Worm (Caenorhabditis elegans): Measurements from ENCODE around the gene mtss-1.

Gene mtss-1

ce11 chrIII:8731973-8732372 lies 36.1 kb upstream of the mtss-1 start:
- TF ChIP-seq somi-1 (GFP tag; optimal IDR thresholded peaks at IDR 0.05) = peak; percentile 8
- no peak for TF ChIP-seq egl-44 (GFP tag; IDR thresholded peaks at IDR 0.05)
- peak; percentile 49; the same call in 1 of the 2 replicates for TF ChIP-seq C06A6.2 (GFP tag; conservative IDR thresholded peaks at IDR 0.05)

ce11 chrIII:8733237-8733636 lies 34.9 kb upstream of the mtss-1 start:
- no peak for TF ChIP-seq rec-8 (tag; optimal IDR thresholded peaks at IDR 0.05)
- TF ChIP-seq somi-1 (GFP tag; optimal IDR thresholded peaks at IDR 0.05) = peak; percentile 26
- peak; percentile 70 for TF ChIP-seq pha-4 (tag; optimal IDR thresholded peaks at IDR 0.05)
- TF ChIP-seq cebp-1 (GFP tag; IDR thresholded peaks at IDR 0.05) = peak; percentile 36; the same call in 1 of the 2 replicates
- peak; percentile 54 for TF ChIP-seq cebp-1 (tag; optimal IDR thresholded peaks at IDR 0.05)

ce11 chrIII:8733667-8734066 lies 34.4 kb upstream of the mtss-1 start:
- TF ChIP-seq let-526 (GFP tag; IDR thresholded peaks at IDR 0.05) (no peak), unc-62 (GFP tag; optimal IDR thresholded peaks at IDR 0.05) (peak; percentile 55), C17E4.6 (GFP tag; IDR thresholded peaks at IDR 0.05) (no peak), ztf-6 (GFP tag; IDR thresholded peaks at IDR 0.05) (no peak), snpc-1.3 (tag; optimal IDR thresholded peaks at IDR 0.05; ENCODE audit: insufficient read depth) (peak; percentile 1), lin-54 (GFP tag; optimal IDR thresholded peaks at IDR 0.05) (peak; percentile 6), let-607 (tag; optimal IDR thresholded peaks at IDR 0.05) (peak in 1 of 2 experiments; percentile 42), ztf-26 (tag; optimal IDR thresholded peaks at IDR 0.05) (no peak), nhr-80 (tag; optimal IDR thresholded peaks at IDR 0.05) (peak; percentile 35)

- TF ChIP-seq B0019.2 (GFP tag; conservative IDR thresholded peaks at IDR 0.05) (no peak), madf-10 (tag; optimal IDR thresholded peaks at IDR 0.05) (no peak), attf-6 (GFP tag; IDR thresholded peaks at IDR 0.05) (no peak), lin-40 (tag; optimal IDR thresholded peaks at IDR 0.05) (peak; percentile 8), C17E4.6 (GFP tag; IDR thresholded peaks at IDR 0.05) (no peak), zfh-2 (GFP tag; conservative IDR thresholded peaks at IDR 0.05) (no peak), ekl-4 (GFP tag; IDR thresholded peaks at IDR 0.05) (no peak), hmg-20 (GFP tag; IDR thresholded peaks at IDR 0.05) (no peak), mel-28 (tag; optimal IDR thresholded peaks at IDR 0.05; ENCODE audit: borderline replicate concordance) (no peak), nhr-27 (tag; optimal IDR thresholded peaks at IDR 0.05) (no peak), dpff-1 (tag; optimal IDR thresholded peaks at IDR 0.05) (no peak), mcd-1 (GFP tag; IDR thresholded peaks at IDR 0.05) (no peak), cebp-1 (GFP tag; IDR thresholded peaks at IDR 0.05) (no peak), cebp-1 (tag; optimal IDR thresholded peaks at IDR 0.05) (peak; percentile 55), hsf-1 (GFP tag; IDR thresholded peaks at IDR 0.05) (no peak), lsy-27 (tag; optimal IDR thresholded peaks at IDR 0.05; ENCODE audit: borderline replicate concordance, insufficient read depth) (no peak), aptf-3 (GFP tag; IDR thresholded peaks at IDR 0.05) (no peak), nhr-80 (tag; optimal IDR thresholded peaks at IDR 0.05) (peak; percentile 66), F10E7.11 (tag; optimal IDR thresholded peaks at IDR 0.05) (no peak), B0336.3 (GFP tag; IDR thresholded peaks at IDR 0.05) (no peak), tbp1 (GFP tag; optimal IDR thresholded peaks at IDR 0.05) (no peak), lag-1 (GFP tag; IDR thresholded peaks at IDR 0.05) (no peak), let-526 (GFP tag; IDR thresholded peaks at IDR 0.05) (no peak), F22D6.2 (tag; optimal IDR thresholded peaks at IDR 0.05) (peak; percentile 8), Y56A3A.18 (GFP tag; IDR thresholded peaks at IDR 0.05) (no peak), zim-3 (tag; optimal IDR thresholded peaks at IDR 0.05) (no peak), snpc-4 (GFP tag; optimal IDR thresholded peaks at IDR 0.05) (no peak), snpc-4 (tag; optimal IDR thresholded peaks at IDR 0.05) (peak in 1 of 4 experiments; percentile 1), C06A6.2 (GFP tag; conservative IDR thresholded peaks at IDR 0.05) (0 out of 2 replicates have a peak, but pooled peaks have one; percentile 13), K11D2.4 (GFP tag; IDR thresholded peaks at IDR 0.05) (0 out of 2 replicates have a peak, but pooled peaks have one; percentile 58), sea-2 (GFP tag; IDR thresholded peaks at IDR 0.05) (no peak), F37B4.10 (GFP tag; IDR thresholded peaks at IDR 0.05) (no peak)
These were observed 33.7 kb upstream of the mtss-1 start for ce11 chrIII:8734327-8734885.
